Fruit fly (Drosophila melanogaster) whole organism, embryonic: Measurements from ENCODE around the gene CG31360.
A peak's percentile ranks its signal among the peaks of the same experiment; 100 is the strongest.

Source experiments
- BEAF-32 ChIP-seq: fragments of 200-800 bp; sonication (Bioruptor generic); optimal IDR thresholded peaks from 3 replicates; lab custom pipeline; 2017; ENCODE audit warnings: missing biosample characterization, missing genetic modification characterization, mild to moderate bottlenecking, moderate library complexity, missing genetic modification reagents
- BtbVII ChIP-seq: fragments of 200-800 bp; sonication (Bioruptor generic); optimal IDR thresholded peaks from 3 replicates; lab custom pipeline; 2017; ENCODE audit warnings: missing biosample characterization, mild to moderate bottlenecking, missing genetic modification characterization
- CG10209 ChIP-seq: fragments of 200-800 bp; sonication (Bioruptor generic); optimal IDR thresholded peaks from 3 replicates; lab custom pipeline; 2017; ENCODE audit warnings: missing biosample characterization, mild to moderate bottlenecking, missing genetic modification characterization, missing genetic modification reagents
- CG10321 ChIP-seq: fragments of 200-800 bp; sonication (Bioruptor generic); IDR thresholded peaks from 2 replicates; pipeline ENCODE4 v1.3.6; 2022; ENCODE audit warnings: missing biosample characterization, missing genetic modification characterization
- CG10543 ChIP-seq: fragments of 200-800 bp; sonication (Bioruptor generic); optimal IDR thresholded peaks from 3 replicates; lab custom pipeline; 2017; ENCODE audit warnings: missing biosample characterization, mild to moderate bottlenecking, missing genetic modification characterization, moderate library complexity
- CG13296 ChIP-seq: fragments of 200-800 bp; sonication (Bioruptor generic); optimal IDR thresholded peaks from 3 replicates; lab custom pipeline; 2018; ENCODE audit warnings: missing biosample characterization, mild to moderate bottlenecking, missing genetic modification characterization
- CG15269 ChIP-seq: fragments of 200-800 bp; sonication (Bioruptor generic); optimal IDR thresholded peaks from 2 replicates; lab custom pipeline; 2018; ENCODE audit warnings: missing biosample characterization, mild to moderate bottlenecking, missing genetic modification characterization, moderate library complexity
- CG1603 ChIP-seq: fragments of 200-800 bp; sonication (Bioruptor generic); optimal IDR thresholded peaks from 2 replicates; lab custom pipeline; 2019; ENCODE audit warnings: missing biosample characterization, mild to moderate bottlenecking, missing genetic modification characterization, moderate library complexity
- CG17802 ChIP-seq: fragments of 200-800 bp; sonication (Bioruptor generic); optimal IDR thresholded peaks from 2 replicates; lab custom pipeline; 2018; ENCODE audit warnings: missing biosample characterization, mild to moderate bottlenecking, missing genetic modification characterization, moderate library complexity
- CG2120 ChIP-seq: fragments of 200-800 bp; sonication (Bioruptor generic); optimal IDR thresholded peaks from 3 replicates; lab custom pipeline; 2016; ENCODE audit warnings: missing biosample characterization, missing genetic modification characterization
- CG2202 ChIP-seq: fragments of 200-800 bp; sonication (Bioruptor generic); optimal IDR thresholded peaks from 2 replicates; lab custom pipeline; 2018; ENCODE audit warnings: missing biosample characterization, mild to moderate bottlenecking, missing genetic modification characterization
- CG31224 ChIP-seq: fragments of 200-800 bp; sonication (Bioruptor generic); IDR thresholded peaks from 2 replicates; pipeline ENCODE4 v1.3.6; 2022; ENCODE audit warnings: missing biosample characterization, missing genetic modification characterization
- CG34422 ChIP-seq: fragments of 200-800 bp; sonication (Bioruptor generic); IDR thresholded peaks from 3 replicates; pipeline ENCODE4 v1.3.6; 2022; ENCODE audit warnings: missing biosample characterization, missing genetic modification characterization
- CG4328 ChIP-seq: fragments of 200-800 bp; sonication (Bioruptor generic); optimal IDR thresholded peaks from 3 replicates; lab custom pipeline; 2017; ENCODE audit warnings: missing biosample characterization, missing genetic modification reagents, missing genetic modification characterization
- CG4820 ChIP-seq: fragments of 200-800 bp; sonication (Bioruptor generic); optimal IDR thresholded peaks from 3 replicates; lab custom pipeline; 2016; ENCODE audit warnings: missing biosample characterization, missing genetic modification characterization
- CG6654 ChIP-seq: fragments of 200-800 bp; sonication (Bioruptor generic); optimal IDR thresholded peaks from 2 replicates; lab custom pipeline; 2017; ENCODE audit warnings: missing biosample characterization, mild to moderate bottlenecking, missing genetic modification characterization
- CG7357 ChIP-seq: fragments of 200-800 bp; sonication (Bioruptor generic); IDR thresholded peaks from 3 replicates; pipeline ENCODE4 v1.3.6; 2022; ENCODE audit warnings: missing biosample characterization, missing genetic modification characterization
- CG7928 ChIP-seq: fragments of 200-800 bp; sonication (Bioruptor generic); optimal IDR thresholded peaks from 2 replicates; lab custom pipeline; 2017; ENCODE audit warnings: missing biosample characterization, mild to moderate bottlenecking, missing genetic modification characterization
- CoRest ChIP-seq: fragments of 200-800 bp; sonication (Bioruptor generic); optimal IDR thresholded peaks from 3 replicates; lab custom pipeline; 2018; ENCODE audit warnings: missing biosample characterization, mild to moderate bottlenecking, missing genetic modification characterization, moderate library complexity
- CrebB ChIP-seq: fragments of 200-800 bp; sonication (Bioruptor generic); optimal IDR thresholded peaks from 3 replicates; lab custom pipeline; 2018; ENCODE audit warnings: missing biosample characterization, mild to moderate bottlenecking, missing genetic modification characterization
- Doc3 ChIP-seq: fragments of 200-800 bp; sonication (Bioruptor generic); IDR thresholded peaks from 3 replicates; pipeline ENCODE4 v1.3.6; 2022; ENCODE audit warnings: missing biosample characterization, missing genetic modification characterization; ENCODE audit not compliant: partially characterized antibody
- E2f2 ChIP-seq: fragments of 200-800 bp; sonication (Bioruptor generic); IDR thresholded peaks from 2 replicates; pipeline ENCODE4 v1.3.6; 2022; ENCODE audit warnings: missing biosample characterization, missing genetic modification characterization
- Gsc ChIP-seq: fragments of 200-800 bp; sonication (Bioruptor generic); IDR thresholded peaks from 2 replicates; pipeline ENCODE4 v1.3.6; 2022; ENCODE audit warnings: missing biosample characterization, missing genetic modification characterization
- Hmr ChIP-seq: fragments of 200-800 bp; sonication (Bioruptor generic); optimal IDR thresholded peaks from 3 replicates; lab custom pipeline; 2017; ENCODE audit warnings: mild to moderate bottlenecking, missing biosample characterization, missing genetic modification reagents, missing genetic modification characterization
- Myb ChIP-seq: fragments of 200-800 bp; sonication (Bioruptor generic); optimal IDR thresholded peaks from 2 replicates; lab custom pipeline; 2016; ENCODE audit warnings: missing biosample characterization, missing genetic modification characterization
- NC2α ChIP-seq: fragments of 200-800 bp; sonication (Bioruptor generic); optimal IDR thresholded peaks from 2 replicates; lab custom pipeline; 2016; ENCODE audit warnings: missing biosample characterization, missing genetic modification characterization
- Sin3A ChIP-seq: fragments of >200 bp; optimal IDR thresholded peaks from 2 replicates; lab custom pipeline; 2018
- Ssrp ChIP-seq: fragments of 200-800 bp; sonication (Bioruptor generic); optimal IDR thresholded peaks from 2 replicates; lab custom pipeline; 2018; ENCODE audit warnings: missing biosample characterization, mild to moderate bottlenecking, missing genetic modification characterization, moderate library complexity
- TFAM ChIP-seq: fragments of 200-800 bp; sonication (Bioruptor generic); optimal IDR thresholded peaks from 2 replicates; lab custom pipeline; 2017; ENCODE audit warnings: missing biosample characterization, missing genetic modification characterization, inconsistent platforms
- Trl ChIP-seq, 3 experiments: fragments of >200 bp in 2 of 3; fragments of 200-800 bp in 1 of 3; sonication (Bioruptor generic) in 1 of 3; optimal IDR thresholded peaks; 2 replicates in 1 of 3; 3 replicates in 2 of 3; lab custom pipeline; 2016 to 2017; ENCODE audit warnings: missing biosample characterization in 1 of 3, missing genetic modification characterization in 1 of 3
- ara ChIP-seq: fragments of 200-800 bp; sonication (Bioruptor generic); IDR thresholded peaks from 2 replicates; pipeline ENCODE4 v1.3.6; 2022; ENCODE audit warnings: missing biosample characterization, missing genetic modification characterization
- az2 ChIP-seq: fragments of 200-800 bp; sonication (Bioruptor generic); optimal IDR thresholded peaks from 3 replicates; lab custom pipeline; 2016; ENCODE audit warnings: missing biosample characterization, missing genetic modification characterization
- cad ChIP-seq: fragments of >200 bp; optimal IDR thresholded peaks from 2 replicates; lab custom pipeline; 2017; ENCODE audit warnings: missing biosample characterization, missing genetic modification characterization
- cas ChIP-seq: fragments of 200-800 bp; sonication (Bioruptor generic); IDR thresholded peaks from 2 replicates; pipeline ENCODE4 v1.3.6; 2022; ENCODE audit warnings: missing biosample characterization, missing genetic modification characterization
- dm ChIP-seq: fragments of 200-800 bp; sonication (Bioruptor generic); optimal IDR thresholded peaks from 3 replicates; lab custom pipeline; 2016; ENCODE audit warnings: missing biosample characterization, missing genetic modification characterization
- eve ChIP-seq, 2 experiments: fragments of >200 bp; optimal IDR thresholded peaks; 2 replicates each; lab custom pipeline; 2017; ENCODE audit warnings: missing biosample characterization in 2 of 2, missing genetic modification characterization in 2 of 2
- ewg ChIP-seq: fragments of 200-800 bp; sonication (Bioruptor generic); optimal IDR thresholded peaks from 3 replicates; lab custom pipeline; 2017; ENCODE audit warnings: mild to moderate bottlenecking, missing biosample characterization, missing genetic modification reagents, missing genetic modification characterization
- gcm2 ChIP-seq: fragments of 200-800 bp; sonication (Bioruptor generic); optimal IDR thresholded peaks from 2 replicates; lab custom pipeline; 2016; ENCODE audit warnings: missing biosample characterization, missing genetic modification characterization
- gem ChIP-seq: fragments of 200-800 bp; sonication (Bioruptor generic); optimal IDR thresholded peaks from 2 replicates; lab custom pipeline; 2019; ENCODE audit warnings: missing biosample characterization, mild to moderate bottlenecking, missing genetic modification characterization, moderate library complexity
- grau ChIP-seq: fragments of 200-800 bp; optimal IDR thresholded peaks from 3 replicates; lab custom pipeline; 2019; ENCODE audit warnings: missing biosample characterization, mild to moderate bottlenecking, missing genetic modification characterization, moderate library complexity
- hkb ChIP-seq, 2 experiments: fragments of 200-800 bp in 1 of 2; fragments of >200 bp in 1 of 2; sonication (Bioruptor generic) in 1 of 2; IDR thresholded peaks in 1 of 2; optimal IDR thresholded peaks in 1 of 2; 2 replicates each; pipeline versions ENCODE4 v1.3.6 to Lab custom; 2017 to 2022; ENCODE audit warnings: missing biosample characterization in 1 of 2, missing genetic modification characterization in 1 of 2
- lab ChIP-seq: fragments of 200-800 bp; sonication (Bioruptor generic); optimal IDR thresholded peaks from 3 replicates; lab custom pipeline; 2017; ENCODE audit warnings: missing biosample characterization, missing genetic modification characterization, mild to moderate bottlenecking, moderate library complexity, missing genetic modification reagents
- lmd ChIP-seq: fragments of 200-800 bp; sonication (Bioruptor generic); IDR thresholded peaks from 2 replicates; pipeline ENCODE4 v1.3.6; 2022; ENCODE audit warnings: missing biosample characterization, missing genetic modification characterization
- pho ChIP-seq: fragments of 200-800 bp; sonication (Bioruptor generic); optimal IDR thresholded peaks from 2 replicates; lab custom pipeline; 2016; ENCODE audit warnings: missing biosample characterization, missing genetic modification characterization
- salm ChIP-seq: fragments of 200-800 bp; sonication (Bioruptor generic); optimal IDR thresholded peaks from 2 replicates; lab custom pipeline; 2018; ENCODE audit warnings: missing biosample characterization, mild to moderate bottlenecking, missing genetic modification characterization
- sug ChIP-seq: fragments of 200-800 bp; optimal IDR thresholded peaks from 2 replicates; lab custom pipeline; 2019; ENCODE audit warnings: missing biosample characterization, mild to moderate bottlenecking, missing genetic modification characterization, moderate library complexity
- tll ChIP-seq, 2 experiments: fragments of 200-800 bp in 1 of 2; fragments of >200 bp in 1 of 2; sonication (Bioruptor generic) in 1 of 2; optimal IDR thresholded peaks; 2 replicates each; lab custom pipeline; 2017 to 2019; ENCODE audit warnings: missing biosample characterization in 2 of 2, missing genetic modification characterization in 2 of 2, mild to moderate bottlenecking in 1 of 2, moderate library complexity in 1 of 2
- trem ChIP-seq: fragments of 200-800 bp; optimal IDR thresholded peaks from 3 replicates; lab custom pipeline; 2019; ENCODE audit warnings: missing biosample characterization, mild to moderate bottlenecking, missing genetic modification characterization, moderate library complexity

Gene CG31360

dm6 chr3R:17703691-17704537 lies 19.0 kb downstream of the CG31360 start (continued):
- TF ChIP-seq E2f2 (GFP tag; lab: Robert Waterston, UW) (peak; percentile 89), CG1603 (peak; percentile 98), CG2202 (peak; percentile 98), CG6654 (GFP tag; lab: Kevin White, UChicago) (peak; percentile 94), cas (GFP tag; lab: Robert Waterston, UW) (peak; percentile 97), sug (peak; percentile 88), BtbVII (GFP tag; lab: Kevin White, UChicago) (peak; percentile 99), CG2120 (GFP tag; lab: Kevin White, UChicago) (peak; percentile 99), gcm2 (GFP tag; lab: Kevin White, UChicago) (peak; percentile 99), CG10321 (GFP tag; lab: Robert Waterston, UW) (peak; percentile 88), CoRest (peak; percentile 99), cad (GFP tag; lab: Kevin White, UChicago) (no peak), az2 (GFP tag; lab: Kevin White, UChicago) (peak; percentile 99), tll (GFP tag; optimal IDR thresholded peaks at IDR 0.05; lab: Kevin White, UChicago) (peak in 1 of 2 experiments; percentile 54), gem (peak; percentile 99), grau (tag; lab: Kevin White, UChicago) (peak; percentile 98), ewg (GFP tag; lab: Kevin White, UChicago) (peak; percentile 98), CG10209 (GFP tag; lab: Kevin White, UChicago) (peak; percentile 99), TFAM (peak; percentile 92), NC2α (peak; percentile 99), lab (GFP tag; lab: Kevin White, UChicago) (peak; percentile 99), CG15269 (tag; lab: Kevin White, UChicago) (peak; percentile 99), CG4328 (GFP tag; lab: Kevin White, UChicago) (peak; percentile 86), CG7357 (GFP tag; lab: Robert Waterston, UW) (peak; percentile 96), ara (peak; percentile 99), eve (GFP tag; optimal IDR thresholded peaks at IDR 0.05; lab: Kevin White, UChicago) (no peak), CG10543 (GFP tag; lab: Kevin White, UChicago) (peak; percentile 98), lmd (GFP tag; lab: Robert Waterston, UW) (peak; percentile 99), Hmr (peak; percentile 99), Ssrp (tag; lab: Kevin White, UChicago) (peak; percentile 98), trem (peak; percentile 96), CG34422 (GFP tag; lab: Robert Waterston, UW) (peak; percentile 99), Trl (optimal IDR thresholded peaks at IDR 0.05; lab: Kevin White, UChicago) (no peak), Trl (GFP tag; optimal IDR thresholded peaks at IDR 0.05; lab: Kevin White, UChicago) (peak; percentile 99), hkb (optimal IDR thresholded peaks at IDR 0.05; lab: Kevin White, UChicago) (no peak), hkb (GFP tag; IDR thresholded peaks at IDR 0.05; lab: Robert Waterston, UW) (peak; percentile 99), BEAF-32 (GFP tag; lab: Kevin White, UChicago) (peak; percentile 28), CG7928 (peak; percentile 81), salm (tag; lab: Kevin White, UChicago) (peak; percentile 98), Myb (GFP tag; lab: Kevin White, UChicago) (peak; percentile 94), CG31224 (peak; percentile 97), pho (GFP tag; lab: Kevin White, UChicago) (peak; percentile 99), CG13296 (GFP tag; lab: Kevin White, UChicago) (peak; percentile 96), Doc3 (no peak), dm (peak; percentile 98), CG4820 (GFP tag; lab: Kevin White, UChicago) (peak; percentile 98), Sin3A (lab: Kevin White, UChicago) (no peak), CG17802 (tag; lab: Kevin White, UChicago) (peak; percentile 93), CrebB (tag; lab: Kevin White, UChicago) (peak; percentile 97), Gsc (GFP tag; lab: Robert Waterston, UW) (peak; percentile 97)
